Fruit fly (Drosophila melanogaster): Measurements from ENCODE around the gene mab-21.

Gene mab-21

DNA sequence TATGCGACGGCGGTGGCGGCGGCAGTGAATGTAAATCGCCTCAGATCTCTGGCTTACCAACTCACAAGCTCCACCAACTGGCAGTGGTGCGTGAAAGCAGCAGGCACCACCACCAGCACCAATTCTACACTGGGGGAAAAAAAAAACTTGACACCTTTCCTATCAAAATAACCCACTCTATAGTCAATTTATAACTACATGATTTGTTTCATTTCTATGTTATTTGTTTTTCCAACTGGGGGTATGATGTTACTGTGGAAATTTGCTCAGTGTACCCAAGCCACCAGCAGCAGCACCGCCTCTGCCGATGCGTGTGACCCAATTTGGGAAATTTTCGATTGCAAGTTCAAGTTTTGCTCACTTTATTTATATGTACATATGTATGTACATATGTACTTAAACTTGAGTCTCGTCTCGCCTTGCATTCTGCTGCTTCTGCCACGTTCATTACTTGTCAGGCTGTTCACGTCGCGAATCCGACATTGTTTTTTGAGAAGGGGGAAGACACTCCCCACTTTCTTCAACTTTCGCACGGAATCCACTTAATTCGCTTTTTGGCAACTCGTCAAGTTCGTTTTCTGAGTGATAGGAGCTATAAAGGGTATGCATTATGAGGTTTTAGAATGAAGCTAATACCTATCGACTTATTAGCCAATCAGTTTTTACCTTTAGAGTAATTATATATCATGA is 46.3 kb upstream of the mab-21 start (continued):
- TF ChIP-seq dmrt11E (tag; optimal IDR thresholded peaks at IDR 0.05) (no peak), Mrtf (GFP tag; IDR thresholded peaks at IDR 0.05) (0 out of 3 replicates have a peak, but pooled peaks have one; percentile 13), Lim3 (GFP tag; IDR thresholded peaks at IDR 0.05) (no peak), CG6175 (GFP tag; IDR thresholded peaks at IDR 0.05) (no peak), Hr78 (GFP tag; optimal IDR thresholded peaks at IDR 0.05) (no peak), HLH4C (GFP tag; IDR thresholded peaks at IDR 0.05; ENCODE audit: partially characterized antibody) (no peak), CG7357 (GFP tag; IDR thresholded peaks at IDR 0.05) (no peak), CG9609 (GFP tag; optimal IDR thresholded peaks at IDR 0.05) (no peak), CG32767 (GFP tag; IDR thresholded peaks at IDR 0.05) (no peak), CG16815 (GFP tag; optimal IDR thresholded peaks at IDR 0.05) (no peak), MTF-1 (GFP tag; optimal IDR thresholded peaks at IDR 0.05; ENCODE audit: borderline replicate concordance) (no peak), Hr39 (optimal IDR thresholded peaks at IDR 0.05) (no peak), CG8290 (GFP tag; optimal IDR thresholded peaks at IDR 0.05) (no peak), CG8290 (tag; optimal IDR thresholded peaks at IDR 0.05) (no peak), CG9797 (GFP tag; optimal IDR thresholded peaks at IDR 0.05) (no peak), Myb (GFP tag; optimal IDR thresholded peaks at IDR 0.05) (no peak), CG30020 (tag; optimal IDR thresholded peaks at IDR 0.05) (no peak), tup (GFP tag; optimal IDR thresholded peaks at IDR 0.05) (no peak), CG2678 (tag; optimal IDR thresholded peaks at IDR 0.05) (peak; percentile 32), shn (GFP tag; optimal IDR thresholded peaks at IDR 0.05) (no peak), pan (optimal IDR thresholded peaks at IDR 0.05) (no peak), pan (GFP tag; optimal IDR thresholded peaks at IDR 0.05 in 1 of 2, IDR thresholded peaks at IDR 0.05 in 1 of 2) (peak in 1 of 2 experiments; percentile 43), unpg (GFP tag; optimal IDR thresholded peaks at IDR 0.05) (peak; percentile 1), CG7963 (GFP tag; IDR thresholded peaks at IDR 0.05; ENCODE audit: partially characterized antibody) (no peak), Awh (GFP tag; IDR thresholded peaks at IDR 0.05) (peak; percentile 19; the same call in 1 of the 2 replicates), CG15514 (GFP tag; optimal IDR thresholded peaks at IDR 0.05) (no peak), CG17186 (GFP tag; optimal IDR thresholded peaks at IDR 0.05) (no peak), row (GFP tag; IDR thresholded peaks at IDR 0.05) (peak; percentile 37; the same call in 2 of the 3 replicates), Antp (GFP tag; optimal IDR thresholded peaks at IDR 0.05) (peak; percentile 16), Fer3 (tag; optimal IDR thresholded peaks at IDR 0.05) (no peak), Blimp-1 (GFP tag; optimal IDR thresholded peaks at IDR 0.05) (peak; percentile 54), Dip2 (GFP tag; IDR thresholded peaks at IDR 0.05) (no peak), nmo (GFP tag; optimal IDR thresholded peaks at IDR 0.05) (peak; percentile 14), CkIIα-i1 (GFP tag; IDR thresholded peaks at IDR 0.05) (no peak), CG11696 (GFP tag; IDR thresholded peaks at IDR 0.05) (no peak), toy (GFP tag; IDR thresholded peaks at IDR 0.05) (no peak), tll (GFP tag; optimal IDR thresholded peaks at IDR 0.05) (no peak), az2 (GFP tag; optimal IDR thresholded peaks at IDR 0.05) (peak; percentile 34), bab2 (GFP tag; optimal IDR thresholded peaks at IDR 0.05) (no peak), gsb-n (tag; optimal IDR thresholded peaks at IDR 0.05) (no peak), CG14441 (GFP tag; IDR thresholded peaks at IDR 0.05) (peak; percentile 43; the same call in 1 of the 2 replicates), mam (GFP tag; optimal IDR thresholded peaks at IDR 0.05) (no peak), Usf (GFP tag; optimal IDR thresholded peaks at IDR 0.05) (no peak), Xrp1 (GFP tag; IDR thresholded peaks at IDR 0.05) (peak; percentile 60; the same call in 1 of the 2 replicates), Mad (GFP tag; optimal IDR thresholded peaks at IDR 0.05) (no peak), usp (GFP tag; optimal IDR thresholded peaks at IDR 0.05) (no peak), CG18011 (GFP tag; optimal IDR thresholded peaks at IDR 0.05) (no peak), fd102C (GFP tag; optimal IDR thresholded peaks at IDR 0.05) (no peak), CG5245 (GFP tag; optimal IDR thresholded peaks at IDR 0.05) (peak; percentile 27), CG2712 (tag; optimal IDR thresholded peaks at IDR 0.05) (peak; percentile 2)
